Fruit fly (Drosophila melanogaster) whole organism, embryonic: ENCODE measurements around the gene comm.
A peak's percentile ranks its signal among the peaks of the same experiment; 100 is the strongest.

Experiments used
- B-H2 ChIP-seq: fragments of 200-800 bp; sonication (Bioruptor generic); optimal IDR thresholded peaks from 2 replicates; lab custom pipeline; 2018; ENCODE audit warnings: missing biosample characterization, mild to moderate bottlenecking, missing genetic modification characterization
- CG11504 ChIP-seq: fragments of 200-800 bp; sonication (Bioruptor generic); optimal IDR thresholded peaks from 3 replicates; lab custom pipeline; 2019; ENCODE audit warnings: missing biosample characterization, mild to moderate bottlenecking, missing genetic modification characterization, moderate library complexity
- CG1233 ChIP-seq: fragments of 200-800 bp; sonication (Bioruptor generic); optimal IDR thresholded peaks from 4 replicates; lab custom pipeline; 2018; ENCODE audit warnings: missing biosample characterization, mild to moderate bottlenecking, missing genetic modification characterization
- CG13775 ChIP-seq: fragments of 200-800 bp; sonication (Bioruptor generic); optimal IDR thresholded peaks from 3 replicates; lab custom pipeline; 2017; ENCODE audit warnings: missing biosample characterization, mild to moderate bottlenecking, missing genetic modification characterization
- CG14014 ChIP-seq: fragments of 200-800 bp; sonication (Bioruptor generic); IDR thresholded peaks from 2 replicates; pipeline ENCODE4 v1.3.6; 2022; ENCODE audit warnings: missing biosample characterization, missing genetic modification characterization
- CG14441 ChIP-seq: fragments of 200-800 bp; sonication (Bioruptor generic); IDR thresholded peaks from 2 replicates; pipeline ENCODE4 v1.3.6; 2022; ENCODE audit warnings: missing biosample characterization, missing genetic modification characterization
- CG16779 ChIP-seq: fragments of 200-800 bp; sonication (Bioruptor generic); IDR thresholded peaks from 2 replicates; pipeline ENCODE4 v1.3.6; 2022; ENCODE audit warnings: missing biosample characterization, missing genetic modification characterization
- CG17568 ChIP-seq: fragments of 200-800 bp; sonication (Bioruptor generic); optimal IDR thresholded peaks from 2 replicates; lab custom pipeline; 2018; ENCODE audit warnings: missing biosample characterization, mild to moderate bottlenecking, missing genetic modification characterization, moderate library complexity
- CG17829 ChIP-seq: fragments of 200-800 bp; optimal IDR thresholded peaks from 2 replicates; lab custom pipeline; 2019; ENCODE audit warnings: missing biosample characterization, mild to moderate bottlenecking, missing genetic modification characterization, moderate library complexity
- CG1792 ChIP-seq: fragments of 200-800 bp; sonication (Bioruptor generic); optimal IDR thresholded peaks from 2 replicates; lab custom pipeline; 2016; ENCODE audit warnings: missing biosample characterization, missing genetic modification characterization
- CG18262 ChIP-seq: fragments of 200-800 bp; optimal IDR thresholded peaks from 3 replicates; lab custom pipeline; 2019; ENCODE audit warnings: missing biosample characterization, mild to moderate bottlenecking, missing genetic modification characterization, moderate library complexity
- CG18599 ChIP-seq: fragments of 200-800 bp; sonication (Bioruptor generic); optimal IDR thresholded peaks from 3 replicates; lab custom pipeline; 2017; ENCODE audit warnings: missing biosample characterization, missing genetic modification characterization, mild to moderate bottlenecking, moderate library complexity, missing genetic modification reagents
- CG2120 ChIP-seq: fragments of 200-800 bp; sonication (Bioruptor generic); optimal IDR thresholded peaks from 3 replicates; lab custom pipeline; 2016; ENCODE audit warnings: missing biosample characterization, missing genetic modification characterization
- CG2712 ChIP-seq: fragments of 200-800 bp; optimal IDR thresholded peaks from 3 replicates; lab custom pipeline; 2019; ENCODE audit warnings: missing biosample characterization, mild to moderate bottlenecking, missing genetic modification characterization, moderate library complexity
- CG31224 ChIP-seq: fragments of 200-800 bp; sonication (Bioruptor generic); IDR thresholded peaks from 2 replicates; pipeline ENCODE4 v1.3.6; 2022; ENCODE audit warnings: missing biosample characterization, missing genetic modification characterization
- CG3726 ChIP-seq: fragments of 200-800 bp; sonication (Bioruptor generic); IDR thresholded peaks from 3 replicates; pipeline ENCODE4, ENCODE4 v1.3.6; 2022; ENCODE audit warnings: missing biosample characterization, missing genetic modification characterization
- CG4617 ChIP-seq: fragments of 200-800 bp; sonication (Bioruptor generic); optimal IDR thresholded peaks from 3 replicates; lab custom pipeline; 2016; ENCODE audit warnings: missing biosample characterization, missing genetic modification characterization, borderline replicate concordance
- CG4820 ChIP-seq: fragments of 200-800 bp; sonication (Bioruptor generic); optimal IDR thresholded peaks from 3 replicates; lab custom pipeline; 2016; ENCODE audit warnings: missing biosample characterization, missing genetic modification characterization
- CG5953 ChIP-seq: fragments of 200-800 bp; sonication (Bioruptor generic); IDR thresholded peaks from 2 replicates; pipeline ENCODE4 v1.3.6; 2022; ENCODE audit warnings: missing biosample characterization, missing genetic modification characterization
- CG8089 ChIP-seq: fragments of 200-800 bp; sonication (Bioruptor generic); optimal IDR thresholded peaks from 3 replicates; lab custom pipeline; 2016; ENCODE audit warnings: missing biosample characterization, missing genetic modification characterization
- CG9797 ChIP-seq: fragments of 200-800 bp; sonication (Bioruptor generic); optimal IDR thresholded peaks from 3 replicates; lab custom pipeline; 2018; ENCODE audit warnings: missing biosample characterization, mild to moderate bottlenecking, missing genetic modification characterization
- D19A ChIP-seq: fragments of 200-800 bp; optimal IDR thresholded peaks from 3 replicates; lab custom pipeline; 2019; ENCODE audit warnings: missing biosample characterization, mild to moderate bottlenecking, missing genetic modification characterization, moderate library complexity
- Hand ChIP-seq: fragments of 200-800 bp; sonication (Bioruptor generic); optimal IDR thresholded peaks from 2 replicates; lab custom pipeline; 2017; ENCODE audit warnings: mild to moderate bottlenecking, missing biosample characterization, missing genetic modification reagents, missing genetic modification characterization
- Hey ChIP-seq: fragments of 200-800 bp; sonication (Bioruptor generic); optimal IDR thresholded peaks from 3 replicates; lab custom pipeline; 2018; ENCODE audit warnings: missing biosample characterization, mild to moderate bottlenecking, missing genetic modification characterization
- HmgD ChIP-seq: fragments of 200-800 bp; sonication (Bioruptor generic); optimal IDR thresholded peaks from 3 replicates; lab custom pipeline; 2016; ENCODE audit warnings: missing biosample characterization, missing genetic modification characterization
- Hr39 ChIP-seq: fragments of >200 bp; optimal IDR thresholded peaks from 2 replicates; lab custom pipeline; 2017
- Hr51 ChIP-seq, 2 experiments: fragments of 200-800 bp; sonication (Bioruptor generic); optimal IDR thresholded peaks; 2 replicates in 1 of 2; 3 replicates in 1 of 2; lab custom pipeline; 2016 to 2018; ENCODE audit warnings: missing biosample characterization in 2 of 2, missing genetic modification characterization in 2 of 2, mild to moderate bottlenecking in 1 of 2, moderate library complexity in 1 of 2
- Lhr ChIP-seq: fragments of 200-800 bp; sonication (Bioruptor generic); optimal IDR thresholded peaks from 3 replicates; lab custom pipeline; 2017; ENCODE audit warnings: mild to moderate bottlenecking, missing biosample characterization, missing genetic modification reagents, missing genetic modification characterization
- Mrtf ChIP-seq: fragments of 200-800 bp; sonication (Bioruptor generic); IDR thresholded peaks from 3 replicates; pipeline ENCODE4 v1.3.6; 2022; ENCODE audit warnings: missing biosample characterization, missing genetic modification characterization
- NFAT ChIP-seq: fragments of 200-800 bp; sonication (Bioruptor generic); IDR thresholded peaks from 2 replicates; pipeline ENCODE4 v1.3.6; 2022; ENCODE audit warnings: missing biosample characterization, missing genetic modification characterization
- Neu2 ChIP-seq: fragments of 200-800 bp; sonication (Bioruptor generic); optimal IDR thresholded peaks from 3 replicates; lab custom pipeline; 2016; ENCODE audit warnings: missing biosample characterization, missing genetic modification characterization, borderline replicate concordance
- Nf-YB ChIP-seq: fragments of 200-800 bp; sonication (Bioruptor generic); optimal IDR thresholded peaks from 3 replicates; lab custom pipeline; 2019; ENCODE audit warnings: missing biosample characterization, mild to moderate bottlenecking, missing genetic modification characterization, moderate library complexity
- Ptx1 ChIP-seq: fragments of 200-800 bp; sonication (Bioruptor generic); IDR thresholded peaks from 2 replicates; pipeline ENCODE4 v1.3.6; 2022; ENCODE audit warnings: missing biosample characterization, missing genetic modification characterization
- Ssrp ChIP-seq: fragments of 200-800 bp; sonication (Bioruptor generic); optimal IDR thresholded peaks from 2 replicates; lab custom pipeline; 2018; ENCODE audit warnings: missing biosample characterization, mild to moderate bottlenecking, missing genetic modification characterization, moderate library complexity
- ac ChIP-seq: fragments of 200-800 bp; sonication (Bioruptor generic); optimal IDR thresholded peaks from 3 replicates; lab custom pipeline; 2017; ENCODE audit warnings: missing biosample characterization, mild to moderate bottlenecking, missing genetic modification characterization
- bigmax ChIP-seq: fragments of 200-800 bp; sonication (Bioruptor generic); optimal IDR thresholded peaks from 2 replicates; lab custom pipeline; 2018; ENCODE audit warnings: missing biosample characterization, mild to moderate bottlenecking, missing genetic modification characterization
- dan ChIP-seq: fragments of 200-800 bp; sonication (Bioruptor generic); IDR thresholded peaks from 2 replicates; pipeline ENCODE4 v1.3.6; 2022; ENCODE audit warnings: missing biosample characterization, missing genetic modification characterization
- dmrt11E ChIP-seq: fragments of 200-800 bp; sonication (Bioruptor generic); optimal IDR thresholded peaks from 3 replicates; lab custom pipeline; 2018; ENCODE audit warnings: missing biosample characterization, mild to moderate bottlenecking, missing genetic modification characterization, moderate library complexity
- dmrt99B ChIP-seq: fragments of 200-800 bp; sonication (Bioruptor generic); optimal IDR thresholded peaks from 2 replicates; lab custom pipeline; 2018; ENCODE audit warnings: missing biosample characterization, mild to moderate bottlenecking, missing genetic modification characterization, moderate library complexity
- dpn ChIP-seq, 2 experiments: fragments of 200-800 bp; sonication (Bioruptor generic); optimal IDR thresholded peaks; 3 replicates each; lab custom pipeline; 2016; ENCODE audit warnings: missing biosample characterization in 2 of 2, missing genetic modification characterization in 2 of 2
- fu2 ChIP-seq: fragments of 200-800 bp; sonication (Bioruptor generic); optimal IDR thresholded peaks from 2 replicates; lab custom pipeline; 2016; ENCODE audit warnings: missing biosample characterization, missing genetic modification characterization
- jigr1 ChIP-seq: fragments of 200-800 bp; sonication (Bioruptor generic); IDR thresholded peaks from 3 replicates; pipeline ENCODE4 v1.3.6; 2022; ENCODE audit warnings: missing biosample characterization, missing genetic modification characterization
- knrl ChIP-seq: fragments of 200-800 bp; sonication (Bioruptor generic); IDR thresholded peaks from 3 replicates; pipeline ENCODE4 v1.3.6; 2022; ENCODE audit warnings: missing biosample characterization, missing genetic modification characterization; ENCODE audit not compliant: partially characterized antibody
- lmd ChIP-seq: fragments of 200-800 bp; sonication (Bioruptor generic); IDR thresholded peaks from 2 replicates; pipeline ENCODE4 v1.3.6; 2022; ENCODE audit warnings: missing biosample characterization, missing genetic modification characterization
- prd ChIP-seq, 3 experiments: fragments of >200 bp in 2 of 3; fragments of 200-800 bp in 1 of 3; sonication (Bioruptor generic) in 1 of 3; optimal IDR thresholded peaks in 2 of 3; IDR thresholded peaks in 1 of 3; 2 replicates in 2 of 3; 3 replicates in 1 of 3; pipeline versions ENCODE4 v1.3.6 to Lab custom; 2017 to 2022; ENCODE audit warnings: missing biosample characterization in 1 of 3, missing genetic modification characterization in 1 of 3
- run ChIP-seq: fragments of 200-800 bp; sonication (Bioruptor generic); optimal IDR thresholded peaks from 3 replicates; lab custom pipeline; 2018; ENCODE audit warnings: missing biosample characterization, mild to moderate bottlenecking, missing genetic modification characterization
- schlank ChIP-seq: fragments of 200-800 bp; sonication (Bioruptor generic); optimal IDR thresholded peaks from 2 replicates; lab custom pipeline; 2018; ENCODE audit warnings: missing biosample characterization, mild to moderate bottlenecking, missing genetic modification characterization
- slbo ChIP-seq: fragments of 200-800 bp; sonication (Bioruptor generic); IDR thresholded peaks from 2 replicates; pipeline ENCODE4 v1.3.6; 2022; ENCODE audit warnings: missing biosample characterization, missing genetic modification characterization
- ttk ChIP-seq: fragments of 200-800 bp; sonication (Bioruptor generic); IDR thresholded peaks from 2 replicates; pipeline ENCODE4 v2.1.2; 2022; ENCODE audit warnings: missing biosample characterization, missing genetic modification characterization
- tx ChIP-seq: fragments of 200-800 bp; sonication (Bioruptor generic); optimal IDR thresholded peaks from 2 replicates; lab custom pipeline; 2016; ENCODE audit warnings: missing biosample characterization, missing genetic modification characterization
- zen ChIP-seq: fragments of 200-800 bp; sonication (Bioruptor generic); optimal IDR thresholded peaks from 3 replicates; lab custom pipeline; 2018; ENCODE audit warnings: missing biosample characterization, mild to moderate bottlenecking, missing genetic modification characterization, moderate library complexity

Gene comm

dm6 chr3L:15771565-15771964 lies 43.3 kb upstream of the comm start (continued):
- TF ChIP-seq HmgD (GFP tag; lab: Kevin White, UChicago) (no peak), schlank (tag; lab: Kevin White, UChicago) (no peak), CG17568 (GFP tag; lab: Kevin White, UChicago) (no peak), dmrt99B (tag; lab: Kevin White, UChicago) (peak; percentile 37), B-H2 (GFP tag; lab: Kevin White, UChicago) (no peak), run (tag; lab: Kevin White, UChicago) (no peak), CG18262 (tag; lab: Kevin White, UChicago) (peak; percentile 3), NFAT (GFP tag; lab: Robert Waterston, UW) (no peak), dan (GFP tag; lab: Robert Waterston, UW) (no peak), dpn (GFP tag; optimal IDR thresholded peaks at IDR 0.05; lab: Kevin White, UChicago) (no peak), prd (optimal IDR thresholded peaks at IDR 0.05; lab: Kevin White, UChicago) (no peak), prd (GFP tag; IDR thresholded peaks at IDR 0.05; lab: Robert Waterston, UW) (peak; percentile 39; the same call in 1 of the 3 replicates), Hand (GFP tag; lab: Kevin White, UChicago) (peak; percentile 3), CG14014 (GFP tag; lab: Robert Waterston, UW) (no peak), CG31224 (no peak), ac (GFP tag; lab: Kevin White, UChicago) (no peak), CG16779 (GFP tag; lab: Robert Waterston, UW) (no peak), knrl (GFP tag; lab: Robert Waterston, UW) (no peak), ttk (GFP tag; lab: Robert Waterston, UW) (no peak), Hr39 (lab: Kevin White, UChicago) (no peak), Ssrp (tag; lab: Kevin White, UChicago) (no peak), CG4820 (GFP tag; lab: Kevin White, UChicago) (no peak), Neu2 (GFP tag; lab: Kevin White, UChicago) (no peak), CG2120 (GFP tag; lab: Kevin White, UChicago) (peak; percentile 18), CG14441 (GFP tag; lab: Robert Waterston, UW) (no peak), Hr51 (GFP tag; optimal IDR thresholded peaks at IDR 0.05; lab: Kevin White, UChicago) (peak in 1 of 2 experiments; percentile 26), Lhr (GFP tag; lab: Kevin White, UChicago) (no peak), CG17829 (tag; lab: Kevin White, UChicago) (no peak), D19A (tag; lab: Kevin White, UChicago) (no peak), CG13775 (GFP tag; lab: Kevin White, UChicago) (no peak), CG2712 (tag; lab: Kevin White, UChicago) (peak; percentile 16), CG8089 (GFP tag; lab: Kevin White, UChicago) (no peak), dmrt11E (tag; lab: Kevin White, UChicago) (no peak), CG9797 (no peak), Hey (tag; lab: Kevin White, UChicago) (no peak), CG5953 (GFP tag; lab: Robert Waterston, UW) (no peak), zen (no peak), lmd (GFP tag; lab: Robert Waterston, UW) (no peak), CG1233 (GFP tag; lab: Kevin White, UChicago) (no peak), bigmax (GFP tag; lab: Kevin White, UChicago) (no peak), tx (GFP tag; lab: Kevin White, UChicago) (no peak), CG11504 (tag; lab: Kevin White, UChicago) (peak; percentile 44), jigr1 (GFP tag; lab: Robert Waterston, UW) (no peak), fu2 (GFP tag; lab: Kevin White, UChicago) (no peak), Nf-YB (GFP tag; lab: Kevin White, UChicago) (no peak), Ptx1 (GFP tag; lab: Robert Waterston, UW) (0 out of 2 replicates have a peak, but pooled peaks have one; percentile 13), CG18599 (peak; percentile 41), CG1792 (no peak), slbo (GFP tag; lab: Robert Waterston, UW) (peak; percentile 49; the same call in 1 of the 2 replicates), CG3726 (GFP tag; lab: Robert Waterston, UW) (no peak), Mrtf (GFP tag; lab: Robert Waterston, UW) (no peak), CG4617 (no peak)
